Worm (Caenorhabditis elegans) whole organism, L1 larva: Measurements from ENCODE around the gene nhx-3.

Experiments
- egl-27 ChIP-seq, 2 experiments: fragments of 150-350 bp in 1 of 2; sonication (generic microtip); optimal IDR thresholded peaks; 3 replicates each; lab custom pipeline; 2017 to 2018; ENCODE audit warnings: missing biosample characterization in 2 of 2, missing genetic modification characterization in 2 of 2, missing genetic modification reagents in 2 of 2
- lin-35 ChIP-seq, 2 experiments: fragments of 150-350 bp; optimal IDR thresholded peaks; 2 replicates each; lab custom pipeline; 2014; ENCODE audit warnings: missing biosample characterization in 2 of 2, missing genetic modification characterization in 2 of 2, missing genetic modification reagents in 2 of 2
- mef-2 ChIP-seq: fragments of 150-350 bp; optimal IDR thresholded peaks from 2 replicates; lab custom pipeline; 2014; ENCODE audit warnings: missing biosample characterization, missing genetic modification characterization
- nhr-11 ChIP-seq: fragments of 150-350 bp; optimal IDR thresholded peaks from 2 replicates; lab custom pipeline; 2014; ENCODE audit warnings: missing biosample characterization, missing genetic modification characterization
- nhr-19 ChIP-seq: fragments of 200-800 bp; sonication (Bioruptor generic); conservative IDR thresholded peaks from 2 replicates; pipeline ENCODE4 v1.3.6; 2022; ENCODE audit warnings: missing genetic modification characterization, missing compliant biosample characterization
- nhr-77 ChIP-seq: fragments of 150-350 bp; optimal IDR thresholded peaks from 2 replicates; lab custom pipeline; 2014; ENCODE audit warnings: missing biosample characterization, missing genetic modification characterization
- pqm-1 ChIP-seq: sonication (generic microtip); optimal IDR thresholded peaks from 3 replicates; lab custom pipeline; 2017; ENCODE audit warnings: missing biosample characterization, missing genetic modification characterization
- sptf-1 ChIP-seq: fragments of 150-350 bp; optimal IDR thresholded peaks from 2 replicates; lab custom pipeline; 2014; ENCODE audit warnings: missing biosample characterization, missing genetic modification characterization
- tbx-2 ChIP-seq: sonication (generic microtip); optimal IDR thresholded peaks from 2 replicates; lab custom pipeline; 2016; ENCODE audit warnings: missing genetic modification characterization, missing compliant biosample characterization
- unc-130 ChIP-seq: fragments of 150-350 bp; optimal IDR thresholded peaks from 2 replicates; lab custom pipeline; 2017; ENCODE audit warnings: missing biosample characterization, missing genetic modification characterization, inconsistent platforms
- ztf-11 ChIP-seq, 2 experiments: sonication (generic microtip); optimal IDR thresholded peaks; 2 replicates each; lab custom pipeline; 2016 to 2017; ENCODE audit warnings: missing genetic modification characterization in 2 of 2, missing biosample characterization in 1 of 2, missing compliant biosample characterization in 1 of 2

DNA sequence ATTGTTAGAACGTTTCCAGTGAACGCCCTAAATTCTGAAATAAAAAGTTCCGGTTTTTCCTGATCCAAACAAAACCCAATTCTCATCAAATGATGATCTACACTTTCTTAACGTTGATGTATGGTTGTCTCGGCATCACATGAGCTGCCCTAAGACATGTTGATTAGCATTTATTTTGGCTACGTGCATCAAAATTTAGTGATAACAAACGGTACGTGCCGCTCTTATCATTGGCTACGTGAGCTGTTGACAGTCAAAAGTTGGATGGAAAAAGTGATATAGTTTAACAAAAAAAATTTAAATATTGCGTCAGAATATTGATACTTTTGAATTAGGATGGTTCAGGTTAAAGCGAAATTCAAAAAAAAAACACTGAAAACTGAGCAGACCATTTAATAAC lies 2.7 kb upstream of the nhx-3 start:
- no peak for TF ChIP-seq sptf-1
- peak in 1 of 2 experiments; percentile 6 for TF ChIP-seq lin-35 (GFP tag; optimal IDR thresholded peaks at IDR 0.05; lab: Kevin White, UChicago)
- TF ChIP-seq nhr-19 (GFP tag; lab: Robert Waterston, UW), result no peak
- TF ChIP-seq egl-27 (tag; optimal IDR thresholded peaks at IDR 0.05; lab: Kevin White, UChicago), result no peak
- TF ChIP-seq ztf-11 (tag; optimal IDR thresholded peaks at IDR 0.05; lab: Kevin White, UChicago), result no peak
- no peak for TF ChIP-seq nhr-11
- no peak for TF ChIP-seq tbx-2 (tag; lab: Kevin White, UChicago)
- no peak for TF ChIP-seq unc-130 (tag; lab: Kevin White, UChicago)
- TF ChIP-seq nhr-77 (tag; lab: Kevin White, UChicago), result no peak
- TF ChIP-seq mef-2 (tag; lab: Kevin White, UChicago), result no peak
- no peak for TF ChIP-seq pqm-1 (tag; lab: Kevin White, UChicago)
